Worm (Caenorhabditis elegans) whole organism, dauer: ENCODE data around the gene cest-9.1.

ENCODE experiments used
- unc-62 ChIP-seq: sonication (generic microtip); optimal IDR thresholded peaks from 2 replicates; lab custom pipeline; 2017; ENCODE audit warnings: missing biosample characterization, missing genetic modification reagents, missing genetic modification characterization

The cest-9.1 gene

DNA sequence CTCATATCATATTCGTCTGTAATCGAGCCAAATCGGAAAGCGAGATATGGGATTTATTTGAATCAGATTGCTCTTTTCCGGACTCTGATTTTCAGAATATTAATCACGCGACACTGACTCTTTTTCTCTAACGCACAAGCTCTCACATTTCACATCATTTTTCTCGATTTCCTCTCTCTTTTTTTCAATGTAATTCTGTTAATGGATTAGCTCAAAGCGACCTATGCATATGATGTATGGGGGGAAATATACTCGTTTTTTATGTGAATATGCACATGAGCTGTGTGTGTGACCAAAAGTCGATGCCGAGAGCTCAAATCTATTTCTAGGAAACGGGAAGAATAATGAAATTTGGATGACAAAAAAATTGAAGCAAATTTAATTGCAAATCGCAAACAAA, 25.4 kb upstream of the cest-9.1 start:
- TF ChIP-seq unc-62 (GFP tag; lab: Kevin White, UChicago) = no peak

DNA sequence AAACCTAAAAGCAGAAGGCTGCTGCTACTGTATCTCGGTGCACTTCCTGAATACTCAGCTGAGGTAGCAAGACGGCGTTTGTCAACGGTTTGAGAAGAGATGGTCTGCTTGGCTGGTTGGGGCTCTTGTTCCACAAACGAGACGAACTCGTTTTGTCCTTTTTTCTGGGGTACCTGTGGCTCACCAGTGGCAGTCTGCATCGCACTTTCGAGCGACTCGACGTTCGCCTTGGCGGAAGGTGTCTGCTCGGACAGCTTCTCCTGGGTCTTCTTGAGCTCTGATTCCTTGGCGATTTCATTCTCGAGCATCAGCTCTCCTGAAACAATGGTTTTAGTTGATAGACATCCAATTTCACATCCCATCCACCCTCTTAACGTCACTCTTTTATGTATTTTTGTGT, 24.5 kb upstream of the cest-9.1 start:
- TF ChIP-seq unc-62 (GFP tag; lab: Kevin White, UChicago) = no peak

DNA sequence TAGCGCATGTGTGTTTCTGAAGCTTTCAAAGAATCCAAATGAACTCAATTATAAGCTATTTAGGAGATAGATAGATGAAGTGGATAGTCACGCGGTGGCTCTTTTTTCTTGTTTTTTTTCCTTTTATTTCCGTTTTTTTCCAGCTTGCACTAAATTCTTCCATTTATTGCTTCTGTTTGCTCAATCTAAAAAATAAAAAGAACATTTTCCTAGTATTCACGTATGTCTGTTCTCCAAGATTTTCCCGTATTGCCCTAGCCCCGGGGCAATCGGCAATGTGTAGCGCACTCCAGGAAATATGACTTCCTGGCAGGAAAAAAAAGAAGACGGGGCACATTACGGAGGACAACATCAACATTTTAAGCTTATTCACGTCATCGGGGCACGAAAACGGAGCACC, 24.1 kb upstream of the cest-9.1 start:
- no peak for TF ChIP-seq unc-62 (GFP tag; lab: Kevin White, UChicago)

DNA sequence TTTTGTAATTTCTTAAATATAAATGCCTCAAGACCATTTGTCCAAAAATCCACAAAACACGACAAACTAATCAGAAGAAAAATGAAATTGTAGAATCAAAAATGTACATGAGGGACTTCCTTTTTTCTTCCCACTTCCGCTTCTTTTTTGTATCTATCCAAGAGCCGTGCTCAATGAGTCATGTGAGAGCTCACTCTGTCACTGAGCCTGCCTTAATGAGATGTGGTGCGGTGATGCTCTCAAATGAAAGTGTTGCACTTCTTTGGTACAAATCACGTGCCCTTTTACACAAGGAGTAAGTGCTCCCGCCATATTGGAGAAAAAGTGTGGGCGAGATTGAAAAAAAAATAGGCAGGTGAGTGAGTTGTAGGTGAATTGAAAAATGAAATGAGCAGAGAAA, 21.6 kb upstream of the cest-9.1 start:
- no peak for TF ChIP-seq unc-62 (GFP tag; lab: Kevin White, UChicago)

DNA sequence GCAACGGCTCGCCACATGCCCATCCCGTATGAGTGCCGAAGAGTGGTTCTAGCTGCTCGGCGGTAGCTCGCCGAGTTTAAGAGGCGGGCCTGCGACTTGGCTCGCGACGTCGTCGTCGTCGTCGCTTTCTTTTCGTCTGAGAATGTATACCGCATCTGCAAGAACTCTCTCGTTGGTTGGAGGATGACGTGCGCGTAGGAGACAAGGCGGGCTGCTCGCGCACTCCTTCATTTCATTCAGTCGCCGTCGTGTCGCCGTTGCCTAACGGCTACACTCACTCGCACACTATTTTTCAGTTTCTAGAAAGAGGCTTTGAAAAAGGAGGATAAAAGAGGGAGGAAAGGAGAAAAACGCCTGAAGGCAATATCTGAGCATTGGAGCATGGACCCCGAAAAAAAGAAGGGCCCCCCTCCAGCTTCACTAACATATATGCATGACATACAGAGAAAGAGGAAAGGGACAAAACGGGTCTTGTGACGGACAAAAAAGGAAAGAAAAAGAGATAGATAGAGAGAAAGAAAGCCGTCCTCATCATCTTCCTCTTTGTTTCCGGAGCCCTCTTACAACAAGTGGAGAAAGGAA, 20.4 kb upstream of the cest-9.1 start:
- no peak for TF ChIP-seq unc-62 (GFP tag; lab: Kevin White, UChicago)

DNA sequence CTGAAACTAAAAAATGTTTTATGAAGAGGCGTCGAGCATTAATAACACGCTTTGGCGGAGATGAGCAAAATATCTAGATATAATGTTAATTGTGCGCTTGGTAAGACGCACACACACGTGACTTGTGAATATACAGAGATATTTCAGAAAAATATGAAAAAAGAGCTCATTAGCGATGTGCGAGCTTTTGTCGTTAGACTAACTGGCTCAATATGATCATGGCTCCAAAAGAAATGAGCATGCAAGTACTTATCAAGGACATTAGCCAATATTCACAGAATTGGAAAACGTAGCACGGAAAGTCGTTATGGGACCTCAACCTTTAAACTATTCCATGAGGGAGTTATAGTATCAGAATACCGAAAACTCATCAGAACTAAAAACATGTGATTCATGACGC, 18.9 kb upstream of the cest-9.1 start:
- TF ChIP-seq unc-62 (GFP tag; lab: Kevin White, UChicago) = no peak

DNA sequence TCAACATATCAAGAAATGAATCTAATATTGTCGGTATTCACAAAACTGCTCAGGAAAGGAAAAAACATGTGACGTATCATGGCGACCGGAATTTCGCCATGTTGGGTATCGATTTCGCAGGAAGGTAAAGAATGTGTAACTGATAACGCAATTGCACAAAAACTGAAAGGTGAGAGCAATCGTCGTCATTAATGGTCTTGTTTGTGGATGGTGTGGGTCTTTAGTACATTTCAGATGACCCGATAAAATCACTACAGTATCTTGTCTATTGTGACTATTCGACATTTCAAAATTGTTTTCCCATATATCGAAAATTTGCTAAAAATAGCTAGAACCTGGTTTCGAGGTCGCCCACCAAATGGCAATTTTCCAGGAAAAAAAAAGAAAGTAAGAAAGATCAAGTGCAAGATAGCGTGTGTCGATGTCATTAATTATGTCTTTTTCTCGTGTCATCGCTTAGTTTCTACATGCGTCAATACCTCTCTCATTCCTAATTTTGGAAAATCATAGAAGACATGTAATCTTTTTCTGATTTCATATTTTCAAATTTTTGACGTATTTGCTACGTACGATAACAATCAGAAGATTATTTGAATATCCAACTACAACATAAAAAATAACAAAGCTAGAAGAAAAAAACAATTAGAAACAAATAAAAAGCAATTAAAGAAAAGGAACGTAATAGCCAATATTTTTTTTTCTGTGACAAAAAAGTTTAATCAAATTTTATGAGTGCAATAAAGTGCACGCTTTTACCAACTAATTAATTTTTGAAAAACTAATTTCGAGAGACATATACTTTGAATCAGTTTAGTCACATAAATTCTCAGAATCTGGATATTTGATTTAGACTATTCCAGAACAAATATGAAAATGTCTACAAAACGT, 15.6 kb upstream of the cest-9.1 start:
- no peak for TF ChIP-seq unc-62 (GFP tag; lab: Kevin White, UChicago)

DNA sequence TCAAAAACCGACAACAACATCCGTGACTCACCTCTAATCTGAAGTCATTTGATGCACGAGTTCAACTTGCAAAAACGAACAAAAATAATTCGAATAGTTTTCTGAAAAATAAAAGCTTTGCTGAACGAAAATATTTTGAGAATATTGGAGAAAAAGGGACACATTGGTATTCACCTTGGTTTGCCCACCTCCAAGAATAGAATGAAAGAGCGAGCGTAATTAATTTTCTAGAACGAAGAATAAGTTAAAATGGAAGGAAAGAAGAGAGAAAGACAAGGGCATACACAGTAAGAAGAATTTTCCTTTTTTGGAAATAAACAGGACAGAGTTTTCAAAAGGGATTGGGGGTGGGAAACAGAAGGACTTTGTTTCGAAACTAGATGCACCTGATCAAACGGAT, 13.2 kb upstream of the cest-9.1 start, which contains the start of gene cab-1:
cab-1 (minus strand) TSS at position 101 of the 400 bp plus-strand sequence.
- no peak for TF ChIP-seq unc-62 (GFP tag; lab: Kevin White, UChicago)

DNA sequence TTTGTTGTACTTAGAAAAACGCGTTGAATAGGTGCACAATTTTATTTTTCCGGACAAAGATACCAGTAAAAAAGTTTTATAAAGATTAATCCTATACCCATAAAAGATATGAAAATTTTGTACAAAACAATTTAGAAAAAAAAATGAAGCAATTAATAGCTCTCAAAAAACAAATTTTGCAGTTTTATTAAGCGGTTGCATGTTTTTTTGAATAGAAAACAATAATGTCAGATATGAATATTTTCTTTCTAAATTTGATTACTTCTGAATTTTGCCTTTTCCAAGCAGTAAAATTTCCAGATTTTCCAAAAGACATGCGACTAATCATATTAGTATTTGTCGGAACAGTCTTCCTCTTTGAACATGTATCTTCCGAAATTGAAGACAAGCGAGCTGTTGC, 9.0 kb upstream of the cest-9.1 start, which contains the start of gene C23H4.8:
C23H4.8 (plus strand) TSS at position 301 of the 400 bp plus-strand sequence.
- no peak for TF ChIP-seq unc-62 (GFP tag; lab: Kevin White, UChicago)

DNA sequence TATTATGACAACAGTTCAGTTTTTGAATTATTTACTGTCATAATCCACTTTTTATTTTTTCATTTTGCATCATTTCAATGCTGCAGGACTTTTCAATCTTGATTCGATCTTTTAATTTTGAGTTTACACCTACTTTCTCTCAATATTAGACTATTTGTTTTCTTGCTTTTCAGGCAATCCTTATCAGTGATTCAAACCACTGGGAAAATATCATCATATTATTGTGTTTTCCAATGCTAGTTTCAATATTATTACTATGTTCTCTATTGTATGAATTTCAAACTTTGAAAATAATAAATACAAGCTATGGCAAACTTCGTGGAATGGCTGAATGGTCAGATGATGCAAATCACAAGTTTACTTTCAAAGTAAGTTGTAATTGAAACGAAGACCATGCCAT, 6.5 kb upstream of the cest-9.1 start, which contains the start of gene cest-8:
cest-8 (plus strand) TSS at position 184 of the 400 bp plus-strand sequence.
- TF ChIP-seq unc-62 (GFP tag; lab: Kevin White, UChicago) = no peak

DNA sequence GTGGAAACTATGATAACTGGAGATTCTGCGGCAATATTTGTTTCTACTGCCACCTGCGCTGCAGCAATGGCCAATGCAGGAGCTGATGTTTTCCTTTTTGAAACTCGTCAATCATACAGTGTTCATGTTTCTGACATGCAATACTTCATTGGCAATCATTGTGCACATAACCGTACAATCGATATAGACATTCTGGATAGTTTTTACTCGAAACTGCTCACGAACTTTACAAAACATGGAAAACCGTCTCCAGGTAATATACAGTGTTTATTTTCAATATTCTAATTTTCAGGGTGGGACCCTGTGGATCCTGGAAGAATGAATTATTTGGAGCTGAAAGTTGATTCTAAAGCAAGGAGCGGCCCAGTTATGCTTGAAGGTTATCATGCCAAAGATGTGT, 4.2 kb upstream of the cest-9.1 start, which contains the start of gene cest-9.2:
cest-9.2 (plus strand) TSS at position 301 of the 400 bp plus-strand sequence.
- no peak for TF ChIP-seq unc-62 (GFP tag; lab: Kevin White, UChicago)

DNA sequence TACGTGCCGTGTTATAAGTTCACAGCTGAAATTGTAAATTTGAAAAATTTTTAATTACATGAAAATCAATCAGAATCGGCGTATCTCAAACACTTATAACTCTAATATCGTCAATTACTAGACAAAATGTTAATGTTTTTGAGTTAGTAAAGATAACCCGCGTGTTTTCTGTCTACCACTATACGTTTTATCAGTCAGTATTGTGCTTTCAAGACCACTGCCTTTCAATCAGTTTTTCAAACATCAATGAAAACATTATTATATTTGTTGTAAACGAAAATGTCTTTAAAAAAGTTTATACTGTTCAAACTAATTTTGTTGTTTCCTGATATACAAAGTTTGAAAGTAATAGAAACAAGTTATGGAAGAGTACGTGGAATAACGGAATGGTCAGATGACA, 3.3 kb upstream of the cest-9.1 start:
- TF ChIP-seq unc-62 (GFP tag; lab: Kevin White, UChicago) = no peak

DNA sequence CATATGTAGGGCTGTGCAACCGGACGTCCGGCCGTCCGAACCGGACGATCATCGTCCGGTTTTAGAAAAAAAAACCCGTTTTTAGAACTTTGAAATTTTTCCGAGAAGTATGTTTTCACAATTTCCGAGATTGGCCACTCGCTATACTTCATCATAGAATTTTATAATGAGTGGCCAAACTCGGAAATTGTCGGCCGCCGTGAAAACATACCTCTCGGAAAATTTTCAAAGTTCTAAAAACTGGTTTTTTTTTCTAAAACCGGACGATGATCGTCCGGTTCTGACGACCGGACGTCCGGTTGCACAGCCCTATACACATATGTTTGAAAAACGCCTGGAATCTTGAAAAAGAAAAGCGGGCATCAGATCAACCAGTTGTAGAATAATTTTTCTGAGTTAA, 1.1 kb downstream of the cest-9.1 start:
- no peak for TF ChIP-seq unc-62 (GFP tag; lab: Kevin White, UChicago)

DNA sequence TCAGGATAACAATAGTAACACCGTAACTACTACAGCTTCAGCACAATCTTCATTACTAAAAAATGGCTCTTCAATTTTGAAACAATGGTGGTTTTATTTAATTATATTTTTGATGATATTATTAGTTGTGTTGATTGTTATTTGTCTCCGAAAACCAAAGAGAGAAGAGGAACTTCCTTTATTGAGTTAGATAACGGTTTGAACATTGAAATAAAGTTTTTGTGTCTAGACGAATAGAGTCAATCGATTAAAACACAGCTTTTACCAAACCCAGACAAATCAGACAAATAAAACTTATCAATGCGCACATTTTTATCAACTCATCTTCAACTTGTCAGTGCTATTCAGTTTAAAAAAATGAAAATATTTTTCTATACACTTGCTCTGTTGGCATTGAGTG, 3.7 kb downstream of the cest-9.1 start, which contains the start of gene cest-7:
cest-7 (plus strand) TSS at position 301 of the 400 bp plus-strand sequence.
- TF ChIP-seq unc-62 (GFP tag; lab: Kevin White, UChicago) = no peak

DNA sequence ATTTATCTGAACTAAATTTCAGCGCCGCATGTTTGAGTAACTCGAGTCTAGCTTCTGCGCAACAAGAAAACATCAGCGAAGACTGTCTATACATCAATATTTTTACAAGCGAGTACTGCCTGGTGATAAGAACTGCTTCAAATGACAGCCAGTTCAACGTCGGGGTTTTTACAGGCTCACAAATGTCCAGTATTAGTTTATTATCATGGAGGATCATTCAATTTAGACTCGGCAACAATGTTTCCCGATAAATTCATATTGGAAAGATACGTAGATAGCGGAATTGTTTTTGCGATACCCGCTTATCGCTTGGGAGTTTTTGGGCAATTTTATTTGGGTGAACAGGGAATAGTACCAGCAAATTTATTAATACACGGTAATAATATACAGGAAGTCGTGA, 4.4 kb downstream of the cest-9.1 start:
- TF ChIP-seq unc-62 (GFP tag; lab: Kevin White, UChicago) = no peak

DNA sequence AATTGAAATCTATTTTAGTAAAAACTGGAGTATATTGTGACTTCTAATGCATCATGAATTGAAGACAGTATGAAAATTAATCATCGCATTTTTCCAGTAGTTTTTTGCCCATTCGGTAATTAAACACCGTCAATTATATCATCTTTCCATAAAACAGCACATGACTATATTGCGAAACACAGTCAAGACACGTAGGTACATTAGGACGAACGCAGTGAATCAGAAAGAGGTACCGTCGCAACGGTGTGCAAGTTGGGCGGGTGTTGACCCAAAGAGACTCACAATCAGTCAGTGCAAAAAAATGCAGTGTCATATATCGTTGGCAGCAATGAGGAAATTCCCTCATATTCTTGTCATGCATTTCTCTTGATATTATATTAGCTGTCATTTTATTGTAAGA, 8.4 kb downstream of the cest-9.1 start:
- no peak for TF ChIP-seq unc-62 (GFP tag; lab: Kevin White, UChicago)
